Fruit fly (Drosophila melanogaster) whole organism, prepupa: ENCODE results near the gene Rbp.

Experiments used
- CG10631 ChIP-seq: fragments of 200-800 bp; sonication (Bioruptor generic); optimal IDR thresholded peaks from 2 replicates; lab custom pipeline; 2016; ENCODE audit warnings: missing biosample characterization, missing genetic modification characterization
- CG10669 ChIP-seq: fragments of 200-800 bp; sonication (Bioruptor generic); optimal IDR thresholded peaks from 3 replicates; lab custom pipeline; 2018; ENCODE audit warnings: missing biosample characterization, mild to moderate bottlenecking, missing genetic modification characterization, moderate library complexity
- CG11762 ChIP-seq: fragments of 200-800 bp; sonication (Bioruptor generic); optimal IDR thresholded peaks from 3 replicates; lab custom pipeline; 2016; ENCODE audit warnings: missing biosample characterization, missing genetic modification characterization; ENCODE audit not compliant: insufficient read depth
- CG11902 ChIP-seq: fragments of 200-800 bp; sonication (Bioruptor generic); optimal IDR thresholded peaks from 3 replicates; lab custom pipeline; 2016; ENCODE audit warnings: missing biosample characterization, missing genetic modification characterization
- CG15336 ChIP-seq: fragments of 200-800 bp; sonication (Bioruptor generic); IDR thresholded peaks from 2 replicates; pipeline ENCODE4 v1.3.6; 2022; ENCODE audit warnings: missing biosample characterization, missing genetic modification characterization
- CG1621 ChIP-seq: fragments of 200-800 bp; sonication (Bioruptor generic); optimal IDR thresholded peaks from 3 replicates; lab custom pipeline; 2018; ENCODE audit warnings: missing biosample characterization, mild to moderate bottlenecking, missing genetic modification characterization
- CG31627 ChIP-seq: fragments of 200-800 bp; sonication (Bioruptor generic); optimal IDR thresholded peaks from 3 replicates; lab custom pipeline; 2016; ENCODE audit warnings: missing biosample characterization, missing genetic modification characterization
- CG3919 ChIP-seq: fragments of 200-800 bp; sonication (Bioruptor generic); optimal IDR thresholded peaks from 3 replicates; lab custom pipeline; 2016; ENCODE audit warnings: missing biosample characterization, missing genetic modification characterization
- CG4318 ChIP-seq: fragments of 200-800 bp; sonication (Bioruptor generic); optimal IDR thresholded peaks from 3 replicates; lab custom pipeline; 2017; ENCODE audit warnings: missing biosample characterization, mild to moderate bottlenecking, missing genetic modification characterization
- CG6163 ChIP-seq: fragments of 200-800 bp; sonication (Bioruptor generic); IDR thresholded peaks from 3 replicates; pipeline ENCODE4 v1.3.6; 2022; ENCODE audit warnings: missing biosample characterization, missing genetic modification characterization
- CG6276 ChIP-seq: fragments of 200-800 bp; sonication (Bioruptor generic); optimal IDR thresholded peaks from 2 replicates; lab custom pipeline; 2017; ENCODE audit warnings: missing biosample characterization, mild to moderate bottlenecking, missing genetic modification characterization
- CG6792 ChIP-seq: fragments of 200-800 bp; sonication (Bioruptor generic); optimal IDR thresholded peaks from 3 replicates; lab custom pipeline; 2016; ENCODE audit warnings: missing biosample characterization, missing genetic modification characterization
- CG6808 ChIP-seq: fragments of 200-800 bp; sonication (Bioruptor generic); optimal IDR thresholded peaks from 3 replicates; lab custom pipeline; 2017; ENCODE audit warnings: missing biosample characterization, missing genetic modification characterization, mild to moderate bottlenecking, moderate library complexity, missing genetic modification reagents
- CG7368 ChIP-seq: fragments of 200-800 bp; sonication (Bioruptor generic); optimal IDR thresholded peaks from 3 replicates; lab custom pipeline; 2016; ENCODE audit warnings: missing biosample characterization, missing genetic modification characterization
- CG8119 ChIP-seq: fragments of 200-800 bp; sonication (Bioruptor generic); IDR thresholded peaks from 3 replicates; pipeline ENCODE4 v1.3.6; 2022; ENCODE audit warnings: missing biosample characterization, missing genetic modification characterization
- CG8632 ChIP-seq: fragments of 200-800 bp; sonication (Bioruptor generic); optimal IDR thresholded peaks from 3 replicates; lab custom pipeline; 2016; ENCODE audit warnings: missing biosample characterization, missing genetic modification characterization
- CG9139 ChIP-seq: fragments of 200-800 bp; sonication (Bioruptor generic); optimal IDR thresholded peaks from 3 replicates; lab custom pipeline; 2017; ENCODE audit warnings: missing biosample characterization, mild to moderate bottlenecking, missing genetic modification characterization
- Eip75B ChIP-seq: fragments of 200-800 bp; sonication (Bioruptor generic); optimal IDR thresholded peaks from 3 replicates; lab custom pipeline; 2016; ENCODE audit warnings: missing biosample characterization, missing genetic modification characterization
- Eip78C ChIP-seq: fragments of 200-800 bp; sonication (Bioruptor generic); peaks from one replicate; lab custom pipeline; 2016; ENCODE audit warnings: missing biosample characterization, missing genetic modification characterization
- Eip93F ChIP-seq: fragments of 200-800 bp; sonication (Bioruptor generic); optimal IDR thresholded peaks from 2 replicates; lab custom pipeline; 2016; ENCODE audit warnings: missing biosample characterization, mild to moderate bottlenecking, missing genetic modification characterization
- Ets21C ChIP-seq: fragments of 200-800 bp; sonication (Bioruptor generic); optimal IDR thresholded peaks from 3 replicates; lab custom pipeline; 2016; ENCODE audit warnings: missing biosample characterization, missing genetic modification characterization
- Ets96B ChIP-seq: fragments of 200-800 bp; optimal IDR thresholded peaks from 2 replicates; lab custom pipeline; 2019; ENCODE audit warnings: missing biosample characterization, mild to moderate bottlenecking, missing genetic modification characterization, moderate library complexity
- Hr38 ChIP-seq: sonication (Bioruptor generic); optimal IDR thresholded peaks from 2 replicates; lab custom pipeline; 2016; ENCODE audit warnings: missing biosample characterization, missing genetic modification characterization
- Hr39 ChIP-seq: fragments of 200-800 bp; sonication (Bioruptor generic); optimal IDR thresholded peaks from 2 replicates; lab custom pipeline; 2016; ENCODE audit warnings: missing biosample characterization, missing genetic modification characterization
- Lpt ChIP-seq: fragments of 200-800 bp; sonication (Bioruptor generic); optimal IDR thresholded peaks from 3 replicates; lab custom pipeline; 2016; ENCODE audit warnings: missing biosample characterization, missing genetic modification characterization
- Met ChIP-seq: fragments of 200-800 bp; sonication (Bioruptor generic); optimal IDR thresholded peaks from 3 replicates; lab custom pipeline; 2016; ENCODE audit warnings: missing biosample characterization, missing genetic modification characterization
- OdsH ChIP-seq: fragments of 200-800 bp; sonication (Bioruptor generic); optimal IDR thresholded peaks from 3 replicates; lab custom pipeline; 2016; ENCODE audit warnings: missing biosample characterization, missing genetic modification characterization
- Smox ChIP-seq: fragments of 200-800 bp; sonication (Bioruptor generic); optimal IDR thresholded peaks from 3 replicates; lab custom pipeline; 2016; ENCODE audit warnings: missing biosample characterization, missing genetic modification characterization
- Sox102F ChIP-seq: fragments of 200-800 bp; sonication (Bioruptor generic); optimal IDR thresholded peaks from 2 replicates; lab custom pipeline; 2016; ENCODE audit warnings: missing biosample characterization, mild to moderate bottlenecking, missing genetic modification characterization
- Sox14 ChIP-seq: fragments of 200-800 bp; sonication (Bioruptor generic); optimal IDR thresholded peaks from 3 replicates; lab custom pipeline; 2016; ENCODE audit warnings: missing biosample characterization, missing genetic modification characterization
- Sox15 ChIP-seq: fragments of 200-800 bp; sonication (Bioruptor generic); optimal IDR thresholded peaks from 3 replicates; lab custom pipeline; 2016; ENCODE audit warnings: missing biosample characterization, missing genetic modification characterization
- cyc ChIP-seq: fragments of 200-800 bp; sonication (Bioruptor generic); optimal IDR thresholded peaks from 3 replicates; lab custom pipeline; 2016; ENCODE audit warnings: missing biosample characterization, missing genetic modification characterization
- dac ChIP-seq: fragments of 200-800 bp; sonication (Bioruptor generic); optimal IDR thresholded peaks from 2 replicates; lab custom pipeline; 2017; ENCODE audit warnings: missing biosample characterization, mild to moderate bottlenecking, missing genetic modification characterization
- dsx ChIP-seq: fragments of 200-800 bp; optimal IDR thresholded peaks from 3 replicates; lab custom pipeline; 2019; ENCODE audit warnings: missing biosample characterization, mild to moderate bottlenecking, missing genetic modification characterization, moderate library complexity; ENCODE audit not compliant: poor library complexity, severe bottlenecking
- eg ChIP-seq: fragments of 200-800 bp; sonication (Bioruptor generic); IDR thresholded peaks from 3 replicates; pipeline ENCODE4 v1.3.6; 2022; ENCODE audit warnings: missing biosample characterization, missing genetic modification characterization
- esn ChIP-seq: fragments of 200-800 bp; sonication (Bioruptor generic); optimal IDR thresholded peaks from 2 replicates; lab custom pipeline; 2016; ENCODE audit warnings: missing biosample characterization, mild to moderate bottlenecking, missing genetic modification characterization, moderate library complexity
- fd59A ChIP-seq: fragments of 200-800 bp; sonication (Bioruptor generic); optimal IDR thresholded peaks from 2 replicates; lab custom pipeline; 2017; ENCODE audit warnings: missing biosample characterization, mild to moderate bottlenecking, missing genetic modification characterization, missing genetic modification reagents
- fd85E ChIP-seq: fragments of 200-800 bp; sonication (Bioruptor generic); optimal IDR thresholded peaks from 3 replicates; lab custom pipeline; 2016; ENCODE audit warnings: missing biosample characterization, missing genetic modification characterization
- fkh ChIP-seq: fragments of 200-800 bp; sonication (Bioruptor generic); optimal IDR thresholded peaks from 3 replicates; lab custom pipeline; 2017; ENCODE audit warnings: missing biosample characterization, mild to moderate bottlenecking, missing genetic modification characterization, moderate library complexity
- lz ChIP-seq: fragments of 200-800 bp; sonication (Bioruptor generic); optimal IDR thresholded peaks from 3 replicates; lab custom pipeline; 2016; ENCODE audit warnings: missing biosample characterization, missing genetic modification characterization
- net ChIP-seq: fragments of 200-800 bp; sonication (Bioruptor generic); optimal IDR thresholded peaks from 3 replicates; lab custom pipeline; 2016; ENCODE audit warnings: missing biosample characterization, missing genetic modification characterization
- pdm3 ChIP-seq: fragments of 200-800 bp; sonication (Bioruptor generic); optimal IDR thresholded peaks from 3 replicates; lab custom pipeline; 2016; ENCODE audit warnings: missing biosample characterization, missing genetic modification characterization
- salr ChIP-seq, 2 experiments: fragments of 200-800 bp; sonication (Bioruptor generic); optimal IDR thresholded peaks; 3 replicates each; lab custom pipeline; 2016 to 2018; ENCODE audit warnings: missing biosample characterization in 2 of 2, missing genetic modification characterization in 2 of 2, mild to moderate bottlenecking in 1 of 2
- ss ChIP-seq, 2 experiments: fragments of 200-800 bp; sonication (Bioruptor generic); optimal IDR thresholded peaks; 2 replicates in 1 of 2; 3 replicates in 1 of 2; lab custom pipeline; 2017 to 2018; ENCODE audit warnings: mild to moderate bottlenecking in 2 of 2, missing biosample characterization in 2 of 2, missing genetic modification characterization in 2 of 2, moderate library complexity in 1 of 2
- svp ChIP-seq: fragments of 200-800 bp; sonication (Bioruptor generic); peaks from one replicate; lab custom pipeline; 2016; ENCODE audit warnings: missing biosample characterization, missing genetic modification characterization
- topi ChIP-seq: fragments of 200-800 bp; sonication (Bioruptor generic); optimal IDR thresholded peaks from 3 replicates; lab custom pipeline; 2016; ENCODE audit warnings: missing biosample characterization, missing genetic modification characterization
- vri ChIP-seq: fragments of 200-800 bp; sonication (Bioruptor generic); optimal IDR thresholded peaks from 3 replicates; lab custom pipeline; 2016; ENCODE audit warnings: missing biosample characterization, mild to moderate bottlenecking, missing genetic modification characterization

The Rbp gene

DNA sequence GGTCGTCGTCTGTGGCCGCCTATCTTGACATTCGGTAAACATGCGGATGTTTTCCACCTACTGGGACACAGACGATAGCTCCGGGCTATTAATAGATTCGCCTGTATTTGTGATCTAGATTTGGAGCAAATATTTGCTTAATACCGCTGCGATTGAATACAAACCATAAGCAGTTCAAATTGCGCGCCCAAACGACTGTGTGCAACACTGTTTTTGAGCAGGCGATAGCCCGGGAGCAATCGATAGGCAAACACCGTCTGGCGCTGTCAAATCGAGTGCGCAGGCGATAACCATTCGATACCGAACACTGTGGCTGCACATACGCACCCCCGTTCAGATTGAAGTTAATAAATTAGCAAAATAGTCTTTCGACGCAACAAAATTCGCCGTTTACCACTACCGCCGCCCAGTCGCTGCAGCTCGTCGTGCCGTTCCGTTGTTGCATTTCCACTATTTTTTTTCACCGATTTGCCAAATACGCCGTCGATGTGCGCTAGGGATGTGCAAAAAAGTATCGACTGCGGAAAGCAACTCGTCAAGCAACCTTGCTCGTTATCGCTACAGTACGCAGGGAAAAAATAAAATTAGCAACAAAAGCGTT, 33.8 kb downstream of the Rbp start, which contains the start of gene Atx2 (continued):
- TF ChIP-seq Met (peak; percentile 2), Smox (GFP tag; lab: Kevin White, UChicago) (peak; percentile 32), Hr39 (GFP tag; lab: Kevin White, UChicago) (peak; percentile 40), cyc (GFP tag; lab: Kevin White, UChicago) (peak; percentile 18), fd59A (no peak), svp (GFP tag; lab: Kevin White, UChicago) (peak; percentile 63), CG15336 (GFP tag; lab: Robert Waterston, UW) (no peak), Eip75B (peak; percentile 15), CG6792 (GFP tag; lab: Kevin White, UChicago) (peak; percentile 5), CG3919 (GFP tag; lab: Kevin White, UChicago) (peak; percentile 1)

DNA sequence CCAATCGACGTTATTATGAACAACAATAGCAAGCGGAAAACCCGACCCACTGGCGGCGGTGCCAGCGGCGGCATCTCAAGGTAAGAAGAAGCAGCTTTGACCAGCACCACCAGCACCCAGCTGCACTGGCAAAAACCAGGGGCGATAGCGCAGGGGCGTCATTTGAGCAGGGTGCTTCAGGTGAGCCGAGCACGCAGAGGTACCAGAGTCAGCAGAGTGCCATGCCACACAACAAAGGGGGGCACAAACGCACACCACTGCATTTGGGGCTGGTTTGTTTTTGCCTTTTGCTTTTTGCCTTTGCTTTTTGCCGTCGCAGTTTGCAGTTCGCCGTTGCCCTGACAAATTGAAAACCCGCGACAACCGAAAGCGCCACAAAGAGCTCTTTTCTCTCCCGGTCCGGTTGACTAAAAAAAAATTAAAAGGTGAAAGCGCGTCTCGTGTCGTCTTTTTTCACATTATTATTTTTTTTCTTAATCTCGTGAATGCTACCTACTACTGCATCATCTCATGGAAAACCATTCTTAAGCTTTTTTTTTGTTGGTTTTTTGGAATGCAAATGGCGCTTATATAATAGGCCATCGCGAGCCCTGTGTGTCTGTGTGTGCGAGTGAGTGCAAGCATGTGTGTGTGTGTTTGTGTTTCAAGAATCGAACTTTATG, 34.8 kb downstream of the Rbp start:
- TF ChIP-seq CG11762 (GFP tag; lab: Kevin White, UChicago): peak; percentile 5
- peak; percentile 32 for TF ChIP-seq topi (GFP tag; lab: Kevin White, UChicago)
- peak; percentile 43; the same call in 2 of the 3 replicates for TF ChIP-seq CG6163 (GFP tag; lab: Robert Waterston, UW)
- TF ChIP-seq CG1621 (tag; lab: Kevin White, UChicago): no peak
- TF ChIP-seq CG6792 (GFP tag; lab: Kevin White, UChicago): no peak
- TF ChIP-seq CG7368 (GFP tag; lab: Kevin White, UChicago): peak; percentile 4
- TF ChIP-seq vri (GFP tag; lab: Kevin White, UChicago): peak; percentile 62
- TF ChIP-seq Smox (GFP tag; lab: Kevin White, UChicago): peak; percentile 30
- peak; percentile 14 for TF ChIP-seq esn
- TF ChIP-seq OdsH: peak; percentile 13
- no peak for TF ChIP-seq Ets21C (GFP tag; lab: Kevin White, UChicago)
- TF ChIP-seq eg: peak; percentile 65; the same call in 2 of the 3 replicates
- no peak for TF ChIP-seq CG8632 (GFP tag; lab: Kevin White, UChicago)
- peak; percentile 1 for TF ChIP-seq pdm3 (GFP tag; lab: Kevin White, UChicago)
- TF ChIP-seq CG8119: peak; percentile 60; the same call in 2 of the 3 replicates
- no peak for TF ChIP-seq CG6276 (GFP tag; lab: Kevin White, UChicago)
- no peak for TF ChIP-seq fd59A
- no peak for TF ChIP-seq CG9139 (GFP tag; lab: Kevin White, UChicago)
- TF ChIP-seq Ets96B: no peak
- peak; percentile 64; the same call in 1 of the 2 replicates for TF ChIP-seq CG15336 (GFP tag; lab: Robert Waterston, UW)
- TF ChIP-seq CG4318 (GFP tag; lab: Kevin White, UChicago): no peak
- TF ChIP-seq lz (GFP tag; lab: Kevin White, UChicago): no peak
- no peak for TF ChIP-seq ss (GFP tag; optimal IDR thresholded peaks at IDR 0.05; lab: Kevin White, UChicago)
- no peak for TF ChIP-seq Sox102F
- peak; percentile 41 for TF ChIP-seq Eip78C (GFP tag; lab: Kevin White, UChicago)
- no peak for TF ChIP-seq Hr38 (GFP tag; lab: Kevin White, UChicago)
- no peak for TF ChIP-seq fkh (GFP tag; lab: Kevin White, UChicago)
- peak; percentile 23 for TF ChIP-seq CG31627 (GFP tag; lab: Kevin White, UChicago)
- TF ChIP-seq Sox14 (GFP tag; lab: Kevin White, UChicago): peak; percentile 25
- TF ChIP-seq fd85E (GFP tag; lab: Kevin White, UChicago): no peak
- no peak for TF ChIP-seq Eip93F
- TF ChIP-seq salr (GFP tag; optimal IDR thresholded peaks at IDR 0.05; lab: Kevin White, UChicago): no peak
- peak; percentile 40 for TF ChIP-seq dac
- TF ChIP-seq Sox15: no peak
- TF ChIP-seq cyc (GFP tag; lab: Kevin White, UChicago): peak; percentile 41
- TF ChIP-seq CG6808 (GFP tag; lab: Kevin White, UChicago): no peak
- TF ChIP-seq Eip75B: peak; percentile 26
- peak; percentile 37 for TF ChIP-seq Lpt (GFP tag; lab: Kevin White, UChicago)
- peak; percentile 52 for TF ChIP-seq CG3919 (GFP tag; lab: Kevin White, UChicago)
- peak; percentile 23 for TF ChIP-seq net (GFP tag; lab: Kevin White, UChicago)
- no peak for TF ChIP-seq CG10631 (GFP tag; lab: Kevin White, UChicago)
- TF ChIP-seq CG11902 (GFP tag; lab: Kevin White, UChicago): no peak
- no peak for TF ChIP-seq dsx (GFP tag; lab: Kevin White, UChicago)
- TF ChIP-seq CG10669: no peak
